Worm (Caenorhabditis elegans) whole organism, mixed stage, embryonic: ENCODE data around the gene mex-5.

Experiments used
- blmp-1 ChIP-seq: fragments of 150-350 bp; optimal IDR thresholded peaks from 2 replicates; lab custom pipeline; 2014; ENCODE audit warnings: missing biosample characterization, missing genetic modification characterization
- ceh-83 ChIP-seq: fragments of 200-800 bp; sonication (Bioruptor generic); optimal IDR thresholded peaks from 2 replicates; lab custom pipeline; 2018; ENCODE audit warnings: mild to moderate bottlenecking, missing genetic modification characterization, missing compliant biosample characterization
- flh-1 ChIP-seq: fragments of 200-800 bp; sonication (Bioruptor generic); optimal IDR thresholded peaks from 2 replicates; lab custom pipeline; 2018; ENCODE audit warnings: mild to moderate bottlenecking, missing genetic modification characterization, moderate library complexity, missing compliant biosample characterization
- lin-13 ChIP-seq: fragments of 150-350 bp; optimal IDR thresholded peaks from 2 replicates; lab custom pipeline; 2014; ENCODE audit warnings: missing biosample characterization, missing genetic modification characterization
- nhr-28 ChIP-seq: fragments of 150-350 bp; optimal IDR thresholded peaks from 2 replicates; lab custom pipeline; 2014; ENCODE audit warnings: missing biosample characterization, missing genetic modification characterization
- nhr-76 ChIP-seq: sonication (generic microtip); optimal IDR thresholded peaks from 2 replicates; lab custom pipeline; 2017; ENCODE audit warnings: missing biosample characterization, missing genetic modification characterization
- unc-39 ChIP-seq: fragments of 150-350 bp; optimal IDR thresholded peaks from 2 replicates; lab custom pipeline; 2014; ENCODE audit warnings: missing biosample characterization, missing genetic modification characterization

- no peak for TF ChIP-seq lin-13
- no peak for TF ChIP-seq nhr-28 (tag; lab: Kevin White, UChicago)
- TF ChIP-seq unc-39 (tag; lab: Kevin White, UChicago) = no peak
- TF ChIP-seq blmp-1 (tag; lab: Kevin White, UChicago) = no peak
- TF ChIP-seq ceh-83 (GFP tag; lab: Kevin White, UChicago) = no peak
- TF ChIP-seq flh-1 (GFP tag; lab: Kevin White, UChicago) = no peak
- TF ChIP-seq nhr-76 = no peak
These were observed 33.4 kb downstream of the mex-5 start, which contains the start of gene lsm-3 for ce11 chrIV:13386903-13387302.
